Worm (Caenorhabditis elegans) whole organism, young adult: ENCODE measurements around the gene mrpl-35.

Experiments used
- B0261.1 ChIP-seq: sonication (generic microtip); optimal IDR thresholded peaks from 2 replicates; lab custom pipeline; 2016; ENCODE audit warnings: mild to moderate bottlenecking, missing genetic modification characterization, moderate library complexity, missing compliant biosample characterization
- C17E4.6 ChIP-seq: fragments of 200-800 bp; sonication (Bioruptor generic); IDR thresholded peaks from 2 replicates; pipeline ENCODE4 v1.3.6; 2022; ENCODE audit warnings: missing genetic modification reagents, missing genetic modification characterization, missing compliant biosample characterization
- D2030.7 ChIP-seq: fragments of 200-800 bp; sonication (Bioruptor generic); IDR thresholded peaks from 2 replicates; pipeline ENCODE4 v1.3.6; 2022; ENCODE audit warnings: missing genetic modification reagents, missing genetic modification characterization, missing compliant biosample characterization
- F10E7.11 ChIP-seq: sonication (generic microtip); optimal IDR thresholded peaks from 2 replicates; lab custom pipeline; 2017; ENCODE audit warnings: mild to moderate bottlenecking, missing genetic modification characterization, moderate library complexity, missing compliant biosample characterization
- F23B12.7 ChIP-seq: sonication (generic microtip); optimal IDR thresholded peaks from 2 replicates; lab custom pipeline; 2017; ENCODE audit warnings: missing genetic modification characterization, mild to moderate bottlenecking, missing compliant biosample characterization, antibody characterized with exemption, moderate library complexity; ENCODE audit not compliant: insufficient read depth
- F49E8.2 ChIP-seq: sonication (generic microtip); optimal IDR thresholded peaks from 3 replicates; lab custom pipeline; 2017; ENCODE audit warnings: missing genetic modification characterization, mild to moderate bottlenecking, missing compliant biosample characterization, antibody characterized with exemption, moderate library complexity; ENCODE audit not compliant: insufficient read depth
- F52B5.7 ChIP-seq: sonication (generic microtip); optimal IDR thresholded peaks from 2 replicates; lab custom pipeline; 2016; ENCODE audit warnings: mild to moderate bottlenecking, missing genetic modification characterization, missing compliant biosample characterization
- F57A8.1 ChIP-seq: fragments of 200-800 bp; sonication (Bioruptor generic); optimal IDR thresholded peaks from 2 replicates; lab custom pipeline; 2018; ENCODE audit warnings: mild to moderate bottlenecking, missing genetic modification characterization, moderate library complexity, missing compliant biosample characterization
- Y53G8AR.9 ChIP-seq: fragments of 200-800 bp; sonication (Bioruptor generic); conservative IDR thresholded peaks from 2 replicates; pipeline ENCODE4 v1.3.6; 2022; ENCODE audit warnings: missing genetic modification reagents, missing genetic modification characterization, missing compliant biosample characterization
- Y56A3A.18 ChIP-seq: fragments of 200-800 bp; sonication (Bioruptor generic); IDR thresholded peaks from 2 replicates; pipeline ENCODE4 v1.3.6; 2022; ENCODE audit warnings: missing genetic modification reagents, missing genetic modification characterization, missing compliant biosample characterization
- Y67H2A.10 ChIP-seq: fragments of 200-800 bp; sonication (Bioruptor generic); conservative IDR thresholded peaks from 2 replicates; pipeline ENCODE4 v1.3.6; 2022; ENCODE audit warnings: missing genetic modification reagents, missing genetic modification characterization, missing compliant biosample characterization
- Y79H2A.3 ChIP-seq: fragments of 200-800 bp; sonication (Bioruptor generic); conservative IDR thresholded peaks from 2 replicates; pipeline ENCODE4 v1.3.6; 2022; ENCODE audit warnings: missing genetic modification reagents, missing genetic modification characterization, missing compliant biosample characterization
- aptf-3 ChIP-seq: fragments of 200-800 bp; sonication (Bioruptor generic); IDR thresholded peaks from 2 replicates; pipeline ENCODE4 v1.3.6; 2022; ENCODE audit warnings: missing genetic modification characterization, missing compliant biosample characterization
- atf-7 ChIP-seq: sonication (generic microtip); optimal IDR thresholded peaks from 2 replicates; lab custom pipeline; 2017; ENCODE audit warnings: mild to moderate bottlenecking, missing genetic modification characterization, missing compliant biosample characterization
- attf-6 ChIP-seq: fragments of 200-800 bp; sonication (Bioruptor generic); IDR thresholded peaks from 2 replicates; pipeline ENCODE4 v1.3.6; 2022; ENCODE audit warnings: missing genetic modification reagents, missing genetic modification characterization, missing compliant biosample characterization
- bed-2 ChIP-seq: fragments of 200-800 bp; sonication (Bioruptor generic); IDR thresholded peaks from 2 replicates; pipeline ENCODE4 v1.3.6; 2022; ENCODE audit warnings: missing genetic modification reagents, missing genetic modification characterization, missing compliant biosample characterization
- ccch-3 ChIP-seq: fragments of 200-800 bp; sonication (Bioruptor generic); optimal IDR thresholded peaks from 2 replicates; lab custom pipeline; 2018; ENCODE audit warnings: mild to moderate bottlenecking, missing genetic modification characterization, missing compliant biosample characterization
- ceh-79 ChIP-seq: sonication (generic microtip); optimal IDR thresholded peaks from 2 replicates; lab custom pipeline; 2017; ENCODE audit warnings: mild to moderate bottlenecking, missing genetic modification characterization, missing compliant biosample characterization
- die-1 ChIP-seq: sonication (generic microtip); optimal IDR thresholded peaks from 2 replicates; lab custom pipeline; 2016; ENCODE audit warnings: missing genotype, mild to moderate bottlenecking, missing genetic modification characterization, missing compliant biosample characterization
- dpff-1 ChIP-seq: sonication (generic microtip); optimal IDR thresholded peaks from 2 replicates; lab custom pipeline; 2017; ENCODE audit warnings: mild to moderate bottlenecking, missing genetic modification characterization, missing compliant biosample characterization
- dpl-1 ChIP-seq: fragments of 150-350 bp; optimal IDR thresholded peaks from 2 replicates; lab custom pipeline; 2014; ENCODE audit warnings: missing biosample characterization, missing genetic modification reagents, missing genetic modification characterization
- egl-44 ChIP-seq: fragments of 200-800 bp; sonication (Bioruptor generic); IDR thresholded peaks from 2 replicates; pipeline ENCODE4 v1.3.6; 2022; ENCODE audit warnings: missing genetic modification reagents, missing genetic modification characterization, missing compliant biosample characterization
- ekl-4 ChIP-seq: fragments of 200-800 bp; sonication (Bioruptor generic); IDR thresholded peaks from 2 replicates; pipeline ENCODE4 v1.3.6; 2022; ENCODE audit warnings: missing genetic modification reagents, missing genetic modification characterization, missing compliant biosample characterization
- ets-4 ChIP-seq: fragments of 200-800 bp; sonication (Bioruptor generic); optimal IDR thresholded peaks from 2 replicates; lab custom pipeline; 2018; ENCODE audit warnings: mild to moderate bottlenecking, missing genetic modification characterization, missing compliant biosample characterization
- him-1 ChIP-seq: sonication (generic microtip); optimal IDR thresholded peaks from 2 replicates; lab custom pipeline; 2016; ENCODE audit warnings: missing genotype, missing genetic modification reagents, missing genetic modification characterization, missing compliant biosample characterization
- hlh-26 ChIP-seq: fragments of 200-800 bp; sonication (Bioruptor generic); conservative IDR thresholded peaks from 2 replicates; pipeline ENCODE4 v1.3.6; 2022; ENCODE audit warnings: missing genetic modification reagents, missing genetic modification characterization, missing compliant biosample characterization
- hmg-1.2 ChIP-seq: fragments of 200-800 bp; sonication (Bioruptor generic); IDR thresholded peaks from 2 replicates; pipeline ENCODE4 v1.3.6; 2022; ENCODE audit warnings: missing genetic modification reagents, missing genetic modification characterization, missing compliant biosample characterization
- let-526 ChIP-seq: fragments of 200-800 bp; sonication (Bioruptor generic); IDR thresholded peaks from 2 replicates; pipeline ENCODE4 v1.3.6; 2022; ENCODE audit warnings: missing genetic modification reagents, missing genetic modification characterization, missing compliant biosample characterization
- lin-35 ChIP-seq, 3 experiments: fragments of 150-350 bp in 2 of 3; sonication (generic microtip) in 1 of 3; optimal IDR thresholded peaks; 2 replicates each; lab custom pipeline; 2014 to 2018; ENCODE audit warnings: missing biosample characterization in 3 of 3, missing genetic modification characterization in 3 of 3, missing genetic modification reagents in 3 of 3
- lsl-1 ChIP-seq: fragments of 200-800 bp; sonication (Bioruptor generic); optimal IDR thresholded peaks from 2 replicates; lab custom pipeline; 2018; ENCODE audit warnings: mild to moderate bottlenecking, missing genetic modification characterization, moderate library complexity, missing compliant biosample characterization
- madf-6 ChIP-seq: fragments of 200-800 bp; sonication (Bioruptor generic); IDR thresholded peaks from 2 replicates; pipeline ENCODE4 v1.3.6; 2022; ENCODE audit warnings: missing genetic modification reagents, missing genetic modification characterization, missing compliant biosample characterization
- madf-8 ChIP-seq: fragments of 200-800 bp; sonication (Bioruptor generic); conservative IDR thresholded peaks from 2 replicates; pipeline ENCODE4 v1.3.6; 2022; ENCODE audit warnings: missing genetic modification reagents, missing genetic modification characterization, missing compliant biosample characterization
- mcd-1 ChIP-seq: fragments of 200-800 bp; sonication (Bioruptor generic); IDR thresholded peaks from 2 replicates; pipeline ENCODE4 v1.3.6; 2022; ENCODE audit warnings: missing genetic modification reagents, missing genetic modification characterization, missing compliant biosample characterization
- mel-28 ChIP-seq: sonication (generic microtip); optimal IDR thresholded peaks from 2 replicates; lab custom pipeline; 2016; ENCODE audit warnings: borderline replicate concordance, mild to moderate bottlenecking, missing genetic modification characterization, missing compliant biosample characterization
- nfya-1 ChIP-seq: sonication (generic microtip); optimal IDR thresholded peaks from 2 replicates; lab custom pipeline; 2017; ENCODE audit warnings: antibody characterized with exemption, missing compliant biosample characterization, missing genetic modification characterization, borderline replicate concordance; ENCODE audit not compliant: insufficient read depth
- nfya-2 ChIP-seq: fragments of 200-800 bp; sonication (Bioruptor generic); IDR thresholded peaks from 2 replicates; pipeline ENCODE4 v1.3.6; 2022; ENCODE audit warnings: missing genetic modification reagents, missing genetic modification characterization, missing compliant biosample characterization
- rpc-1 ChIP-seq, 2 experiments: fragments of 150-350 bp in 1 of 2; sonication (generic microtip) in 1 of 2; optimal IDR thresholded peaks; 2 replicates each; lab custom pipeline; 2014 to 2018; ENCODE audit warnings: missing biosample characterization in 1 of 2, missing genetic modification characterization in 1 of 2, missing genetic modification reagents in 1 of 2, missing genotype in 1 of 2
- snpc-1.1 ChIP-seq: sonication (generic microtip); optimal IDR thresholded peaks from 2 replicates; lab custom pipeline; 2017; ENCODE audit warnings: missing genetic modification characterization, mild to moderate bottlenecking, missing compliant biosample characterization, antibody characterized with exemption, moderate library complexity, missing genotype, missing genetic modification reagents; ENCODE audit not compliant: insufficient read depth
- tbp1 ChIP-seq: fragments of 200-800 bp; sonication (Bioruptor generic); optimal IDR thresholded peaks from 2 replicates; lab custom pipeline; 2018; ENCODE audit warnings: mild to moderate bottlenecking, missing genetic modification characterization, missing compliant biosample characterization
- unc-62 ChIP-seq: fragments of 150-350 bp; optimal IDR thresholded peaks from 2 replicates; lab custom pipeline; 2014; ENCODE audit warnings: missing biosample characterization, missing genetic modification reagents, missing genetic modification characterization
- xnd-1 ChIP-seq: sonication (generic microtip); optimal IDR thresholded peaks from 2 replicates; lab custom pipeline; 2016; ENCODE audit warnings: missing genotype, missing genetic modification reagents, missing genetic modification characterization, missing compliant biosample characterization
- zfh-2 ChIP-seq: fragments of 200-800 bp; sonication (Bioruptor generic); conservative IDR thresholded peaks from 2 replicates; pipeline ENCODE4 v1.3.6; 2022; ENCODE audit warnings: missing genetic modification reagents, missing genetic modification characterization, missing compliant biosample characterization
- ztf-18 ChIP-seq: sonication (generic microtip); optimal IDR thresholded peaks from 2 replicates; lab custom pipeline; 2016; ENCODE audit warnings: missing genotype, mild to moderate bottlenecking, missing genetic modification characterization, missing compliant biosample characterization

The mrpl-35 gene

ce11 chrIII:3505051-3505548 lies 4.9 kb upstream of the mrpl-35 start, which contains the start of gene lias-1 (continued):
- peak; percentile 55; the same call in 1 of the 2 replicates for TF ChIP-seq D2030.7 (GFP tag; lab: Robert Waterston, UW)
- TF ChIP-seq B0261.1 (tag; lab: Kevin White, UChicago), result no peak
- TF ChIP-seq F52B5.7, result no peak
- no peak for TF ChIP-seq unc-62
- no peak for TF ChIP-seq dpff-1
- TF ChIP-seq tbp1 (GFP tag; lab: Kevin White, UChicago), result peak; percentile 56
- TF ChIP-seq him-1 (tag; lab: Kevin White, UChicago), result no peak
- TF ChIP-seq hlh-26 (GFP tag; lab: Robert Waterston, UW), result no peak
- no peak for TF ChIP-seq ets-4
- peak; percentile 75 for TF ChIP-seq madf-6 (GFP tag; lab: Robert Waterston, UW)
- peak; percentile 72 for TF ChIP-seq F49E8.2
- no peak for TF ChIP-seq Y56A3A.18 (GFP tag; lab: Robert Waterston, UW)
- no peak for TF ChIP-seq bed-2 (GFP tag; lab: Robert Waterston, UW)
- TF ChIP-seq nfya-1 (tag; lab: Kevin White, UChicago), result no peak
- no peak for TF ChIP-seq zfh-2 (GFP tag; lab: Robert Waterston, UW)
- TF ChIP-seq nfya-2 (GFP tag; lab: Robert Waterston, UW), result no peak
- TF ChIP-seq hmg-1.2 (GFP tag; lab: Robert Waterston, UW), result peak; percentile 69
- TF ChIP-seq F57A8.1 (GFP tag; lab: Kevin White, UChicago), result no peak
- TF ChIP-seq Y53G8AR.9 (GFP tag; lab: Robert Waterston, UW), result 0 out of 2 replicates have a peak, but pooled peaks have one; percentile 39
- TF ChIP-seq mcd-1 (GFP tag; lab: Robert Waterston, UW), result peak; percentile 78
- TF ChIP-seq die-1 (tag; lab: Kevin White, UChicago), result no peak
- TF ChIP-seq F10E7.11 (tag; lab: Kevin White, UChicago), result no peak
- peak; percentile 21 for TF ChIP-seq ztf-18 (tag; lab: Kevin White, UChicago)
- TF ChIP-seq mel-28, result no peak
- TF ChIP-seq ccch-3 (GFP tag; lab: Kevin White, UChicago), result no peak
- TF ChIP-seq lin-35 (GFP tag; optimal IDR thresholded peaks at IDR 0.05; lab: Kevin White, UChicago), result peak in 1 of 3 experiments; percentile 68
- TF ChIP-seq ekl-4, result 0 out of 2 replicates have a peak, but pooled peaks have one; percentile 34
- no peak for TF ChIP-seq aptf-3
- TF ChIP-seq lsl-1 (GFP tag; lab: Kevin White, UChicago), result peak; percentile 88
- TF ChIP-seq snpc-1.1 (tag; lab: Kevin White, UChicago), result peak; percentile 14
- TF ChIP-seq F23B12.7 (tag; lab: Kevin White, UChicago), result peak; percentile 89
- TF ChIP-seq rpc-1 (optimal IDR thresholded peaks at IDR 0.05; lab: Kevin White, UChicago), result no peak
- TF ChIP-seq rpc-1 (tag; optimal IDR thresholded peaks at IDR 0.05; lab: Kevin White, UChicago), result no peak
- TF ChIP-seq attf-6 (GFP tag; lab: Robert Waterston, UW), result no peak
- TF ChIP-seq xnd-1, result no peak
- peak; percentile 58 for TF ChIP-seq dpl-1 (GFP tag; lab: Kevin White, UChicago)
- TF ChIP-seq Y67H2A.10 (GFP tag; lab: Robert Waterston, UW), result no peak
- TF ChIP-seq ceh-79 (tag; lab: Kevin White, UChicago), result no peak
- TF ChIP-seq atf-7 (tag; lab: Kevin White, UChicago), result no peak
- no peak for TF ChIP-seq C17E4.6 (GFP tag; lab: Robert Waterston, UW)
- no peak for TF ChIP-seq egl-44 (GFP tag; lab: Robert Waterston, UW)
- no peak for TF ChIP-seq Y79H2A.3 (GFP tag; lab: Robert Waterston, UW)
- peak; percentile 39 for TF ChIP-seq madf-8 (GFP tag; lab: Robert Waterston, UW)
- no peak for TF ChIP-seq let-526 (GFP tag; lab: Robert Waterston, UW)
